Fruit fly (Drosophila melanogaster) whole organism, embryonic: ENCODE results near the gene CG14805.
A peak's percentile ranks its signal among the peaks of the same experiment; 100 is the strongest.

Experiments
- Atf6 ChIP-seq: fragments of 200-800 bp; sonication (Bioruptor generic); IDR thresholded peaks from 2 replicates; pipeline ENCODE4 v1.3.6; 2022; ENCODE audit warnings: missing biosample characterization, missing genetic modification characterization
- Bdp1 ChIP-seq: fragments of 200-800 bp; sonication (Bioruptor generic); optimal IDR thresholded peaks from 3 replicates; lab custom pipeline; 2016; ENCODE audit warnings: missing biosample characterization, missing genetic modification characterization
- CG10209 ChIP-seq: fragments of 200-800 bp; sonication (Bioruptor generic); optimal IDR thresholded peaks from 3 replicates; lab custom pipeline; 2017; ENCODE audit warnings: missing biosample characterization, mild to moderate bottlenecking, missing genetic modification characterization, missing genetic modification reagents
- CG11723 ChIP-seq: fragments of 200-800 bp; sonication (Bioruptor generic); optimal IDR thresholded peaks from 2 replicates; lab custom pipeline; 2017; ENCODE audit warnings: missing biosample characterization, mild to moderate bottlenecking, missing genetic modification characterization
- CG12391 ChIP-seq: fragments of 200-800 bp; sonication (Bioruptor generic); optimal IDR thresholded peaks from 3 replicates; lab custom pipeline; 2018; ENCODE audit warnings: missing biosample characterization, mild to moderate bottlenecking, missing genetic modification characterization, moderate library complexity
- CG12769 ChIP-seq: fragments of 200-800 bp; sonication (Bioruptor generic); optimal IDR thresholded peaks from 2 replicates; lab custom pipeline; 2019; ENCODE audit warnings: missing biosample characterization, mild to moderate bottlenecking, missing genetic modification characterization, moderate library complexity
- CG13287 ChIP-seq: fragments of 200-800 bp; sonication (Bioruptor generic); IDR thresholded peaks from 2 replicates; pipeline ENCODE4 v1.3.6; 2022; ENCODE audit warnings: missing biosample characterization, missing genetic modification characterization; ENCODE audit not compliant: partially characterized antibody
- CG13296 ChIP-seq: fragments of 200-800 bp; sonication (Bioruptor generic); optimal IDR thresholded peaks from 3 replicates; lab custom pipeline; 2018; ENCODE audit warnings: missing biosample characterization, mild to moderate bottlenecking, missing genetic modification characterization
- CG1647 ChIP-seq: fragments of 200-800 bp; sonication (Bioruptor generic); optimal IDR thresholded peaks from 3 replicates; lab custom pipeline; 2016; ENCODE audit warnings: missing biosample characterization, missing genetic modification characterization
- CG1792 ChIP-seq: fragments of 200-800 bp; sonication (Bioruptor generic); optimal IDR thresholded peaks from 2 replicates; lab custom pipeline; 2016; ENCODE audit warnings: missing biosample characterization, missing genetic modification characterization
- CG18619 ChIP-seq: fragments of 200-800 bp; sonication (Bioruptor generic); optimal IDR thresholded peaks from 3 replicates; lab custom pipeline; 2017; ENCODE audit warnings: missing biosample characterization, mild to moderate bottlenecking, missing genetic modification characterization
- CG2202 ChIP-seq: fragments of 200-800 bp; sonication (Bioruptor generic); optimal IDR thresholded peaks from 2 replicates; lab custom pipeline; 2018; ENCODE audit warnings: missing biosample characterization, mild to moderate bottlenecking, missing genetic modification characterization
- CG30020 ChIP-seq: fragments of 200-800 bp; optimal IDR thresholded peaks from 2 replicates; lab custom pipeline; 2019; ENCODE audit warnings: missing biosample characterization, mild to moderate bottlenecking, missing genetic modification characterization, moderate library complexity
- CG30403 ChIP-seq: fragments of 200-800 bp; sonication (Bioruptor generic); optimal IDR thresholded peaks from 3 replicates; lab custom pipeline; 2016; ENCODE audit warnings: missing biosample characterization, missing genetic modification characterization
- CG32772 ChIP-seq: fragments of 200-800 bp; sonication (Bioruptor generic); IDR thresholded peaks from 2 replicates; pipeline ENCODE4 v1.3.6; 2022; ENCODE audit warnings: missing biosample characterization, missing genetic modification characterization
- CG33213 ChIP-seq: fragments of 200-800 bp; sonication (Bioruptor generic); optimal IDR thresholded peaks from 3 replicates; lab custom pipeline; 2016; ENCODE audit warnings: missing biosample characterization, missing genetic modification characterization
- CG34376 ChIP-seq: fragments of 200-800 bp; sonication (Bioruptor generic); optimal IDR thresholded peaks from 2 replicates; lab custom pipeline; 2018; ENCODE audit warnings: missing biosample characterization, mild to moderate bottlenecking, missing genetic modification characterization
- CG3995 ChIP-seq: fragments of 200-800 bp; sonication (Bioruptor generic); optimal IDR thresholded peaks from 3 replicates; lab custom pipeline; 2016; ENCODE audit warnings: missing biosample characterization, missing genetic modification characterization
- CG5245 ChIP-seq: fragments of 200-800 bp; sonication (Bioruptor generic); optimal IDR thresholded peaks from 3 replicates; lab custom pipeline; 2016; ENCODE audit warnings: missing biosample characterization, missing genetic modification characterization
- CG6854 ChIP-seq: fragments of 200-800 bp; sonication (Bioruptor generic); optimal IDR thresholded peaks from 3 replicates; lab custom pipeline; 2017; ENCODE audit warnings: missing biosample characterization, mild to moderate bottlenecking, missing genetic modification characterization
- CG7372 ChIP-seq: fragments of 200-800 bp; sonication (Bioruptor generic); IDR thresholded peaks from 2 replicates; pipeline ENCODE4 v1.3.6; 2022; ENCODE audit warnings: missing biosample characterization, missing genetic modification characterization
- Dad ChIP-seq: fragments of 200-800 bp; sonication (Bioruptor generic); optimal IDR thresholded peaks from 3 replicates; lab custom pipeline; 2016; ENCODE audit warnings: missing biosample characterization, missing genetic modification characterization
- Dfd ChIP-seq, 2 experiments: fragments of >200 bp; optimal IDR thresholded peaks; 2 replicates each; lab custom pipeline; 2017; ENCODE audit warnings: missing biosample characterization in 2 of 2, missing genetic modification characterization in 2 of 2
- Dll ChIP-seq: fragments of 200-800 bp; sonication (Bioruptor generic); IDR thresholded peaks from 4 replicates; pipeline ENCODE4 v1.3.6; 2022; ENCODE audit warnings: missing biosample characterization, missing genetic modification characterization; ENCODE audit not compliant: partially characterized antibody
- Doc3 ChIP-seq: fragments of 200-800 bp; sonication (Bioruptor generic); IDR thresholded peaks from 3 replicates; pipeline ENCODE4 v1.3.6; 2022; ENCODE audit warnings: missing biosample characterization, missing genetic modification characterization; ENCODE audit not compliant: partially characterized antibody
- ERR ChIP-seq: fragments of 200-800 bp; sonication (Bioruptor generic); optimal IDR thresholded peaks from 2 replicates; lab custom pipeline; 2016; ENCODE audit warnings: missing biosample characterization, missing genetic modification characterization
- HLH3B ChIP-seq: fragments of 200-800 bp; sonication (Bioruptor generic); IDR thresholded peaks from 2 replicates; pipeline ENCODE4 v1.3.6; 2022; ENCODE audit warnings: missing biosample characterization, missing genetic modification characterization
- HLH4C ChIP-seq: fragments of 200-800 bp; sonication (Bioruptor generic); IDR thresholded peaks from 3 replicates; pipeline ENCODE4 v1.3.6; 2022; ENCODE audit warnings: missing biosample characterization, missing genetic modification characterization; ENCODE audit not compliant: partially characterized antibody
- Hmx ChIP-seq: fragments of 200-800 bp; sonication (Bioruptor generic); optimal IDR thresholded peaks from 2 replicates; lab custom pipeline; 2016; ENCODE audit warnings: missing biosample characterization, missing genetic modification characterization
- Hr78 ChIP-seq, 2 experiments: fragments of 200-800 bp in 1 of 2; fragments of >200 bp in 1 of 2; sonication (Bioruptor generic) in 1 of 2; optimal IDR thresholded peaks; 2 replicates each; lab custom pipeline; 2017 to 2019; ENCODE audit warnings: missing biosample characterization in 2 of 2, missing genetic modification characterization in 2 of 2, mild to moderate bottlenecking in 1 of 2, moderate library complexity in 1 of 2
- Lpt ChIP-seq: fragments of >200 bp; optimal IDR thresholded peaks from 2 replicates; lab custom pipeline; 2018; ENCODE audit warnings: missing biosample characterization, missing genetic modification characterization
- Mad ChIP-seq: fragments of 200-800 bp; sonication (Bioruptor generic); optimal IDR thresholded peaks from 2 replicates; lab custom pipeline; 2016; ENCODE audit warnings: missing biosample characterization, missing genetic modification characterization
- NK7.1 ChIP-seq: fragments of 200-800 bp; sonication (Bioruptor generic); optimal IDR thresholded peaks from 3 replicates; lab custom pipeline; 2016; ENCODE audit warnings: missing biosample characterization, missing genetic modification characterization
- Nf-YC ChIP-seq: fragments of 200-800 bp; optimal IDR thresholded peaks from 3 replicates; lab custom pipeline; 2019; ENCODE audit warnings: missing biosample characterization, mild to moderate bottlenecking, missing genetic modification characterization, moderate library complexity
- cad ChIP-seq: fragments of >200 bp; optimal IDR thresholded peaks from 2 replicates; lab custom pipeline; 2017; ENCODE audit warnings: missing biosample characterization, missing genetic modification characterization
- cas ChIP-seq: fragments of 200-800 bp; sonication (Bioruptor generic); IDR thresholded peaks from 2 replicates; pipeline ENCODE4 v1.3.6; 2022; ENCODE audit warnings: missing biosample characterization, missing genetic modification characterization
- crol ChIP-seq: fragments of 200-800 bp; sonication (Bioruptor generic); IDR thresholded peaks from 2 replicates; pipeline ENCODE4 v1.3.6; 2022; ENCODE audit warnings: missing biosample characterization, missing genetic modification characterization
- danr ChIP-seq: fragments of 200-800 bp; sonication (Bioruptor generic); IDR thresholded peaks from 2 replicates; pipeline ENCODE4 v1.3.6; 2022; ENCODE audit warnings: missing biosample characterization, missing genetic modification characterization
- eyg ChIP-seq: fragments of 200-800 bp; sonication (Bioruptor generic); optimal IDR thresholded peaks from 3 replicates; lab custom pipeline; 2016; ENCODE audit warnings: missing biosample characterization, missing genetic modification characterization
- ftz-f1 ChIP-seq: fragments of 200-800 bp; sonication (Bioruptor generic); optimal IDR thresholded peaks from 2 replicates; lab custom pipeline; 2016; ENCODE audit warnings: missing biosample characterization, missing genetic modification characterization
- gcm2 ChIP-seq: fragments of 200-800 bp; sonication (Bioruptor generic); optimal IDR thresholded peaks from 2 replicates; lab custom pipeline; 2016; ENCODE audit warnings: missing biosample characterization, missing genetic modification characterization
- grau ChIP-seq: fragments of 200-800 bp; optimal IDR thresholded peaks from 3 replicates; lab custom pipeline; 2019; ENCODE audit warnings: missing biosample characterization, mild to moderate bottlenecking, missing genetic modification characterization, moderate library complexity
- her ChIP-seq: fragments of 200-800 bp; sonication (Bioruptor generic); optimal IDR thresholded peaks from 2 replicates; lab custom pipeline; 2016; ENCODE audit warnings: missing biosample characterization, missing genetic modification characterization
- jumu ChIP-seq: fragments of 200-800 bp; sonication (Bioruptor generic); optimal IDR thresholded peaks from 3 replicates; lab custom pipeline; 2016; ENCODE audit warnings: missing biosample characterization, missing genetic modification characterization
- knrl ChIP-seq: fragments of 200-800 bp; sonication (Bioruptor generic); IDR thresholded peaks from 3 replicates; pipeline ENCODE4 v1.3.6; 2022; ENCODE audit warnings: missing biosample characterization, missing genetic modification characterization; ENCODE audit not compliant: partially characterized antibody
- pum ChIP-seq: fragments of 200-800 bp; sonication (Bioruptor generic); optimal IDR thresholded peaks from 2 replicates; lab custom pipeline; 2016; ENCODE audit warnings: missing biosample characterization, missing genetic modification characterization
- sob ChIP-seq: fragments of 200-800 bp; sonication (Bioruptor generic); IDR thresholded peaks from 2 replicates; pipeline ENCODE4 v1.3.6; 2022; ENCODE audit warnings: missing biosample characterization, missing genetic modification characterization
- sr ChIP-seq: fragments of 200-800 bp; sonication (Bioruptor generic); IDR thresholded peaks from 3 replicates; pipeline ENCODE4 v1.3.6; 2022; ENCODE audit warnings: missing biosample characterization, missing genetic modification characterization
- ssp ChIP-seq: fragments of 200-800 bp; sonication (Bioruptor generic); IDR thresholded peaks from 2 replicates; pipeline ENCODE4 v1.3.6; 2022; ENCODE audit warnings: missing biosample characterization, missing genetic modification characterization
- vfl ChIP-seq: fragments of 200-800 bp; sonication (Bioruptor generic); optimal IDR thresholded peaks from 2 replicates; lab custom pipeline; 2016; ENCODE audit warnings: missing biosample characterization, missing genetic modification characterization
- zen ChIP-seq: fragments of 200-800 bp; sonication (Bioruptor generic); optimal IDR thresholded peaks from 3 replicates; lab custom pipeline; 2018; ENCODE audit warnings: missing biosample characterization, mild to moderate bottlenecking, missing genetic modification characterization, moderate library complexity

CG14805 gene

dm6 chrX:1879606-1880110 is 2.5 kb downstream of the CG14805 start, which contains the start of gene CG14818 (continued):
- TF ChIP-seq pum (GFP tag; lab: Kevin White, UChicago), result peak; percentile 72
- peak; percentile 92 for TF ChIP-seq Doc3 (GFP tag; lab: Robert Waterston, UW)
- peak; percentile 51 for TF ChIP-seq grau (tag; lab: Kevin White, UChicago)
- peak; percentile 65 for TF ChIP-seq ssp (GFP tag; lab: Robert Waterston, UW)
- peak; percentile 23 for TF ChIP-seq CG5245 (GFP tag; lab: Kevin White, UChicago)
- peak; percentile 49 for TF ChIP-seq CG18619 (GFP tag; lab: Kevin White, UChicago)
- TF ChIP-seq HLH4C (GFP tag; lab: Robert Waterston, UW), result peak; percentile 80
- TF ChIP-seq Hr78 (GFP tag; optimal IDR thresholded peaks at IDR 0.05; lab: Kevin White, UChicago), result peak in 1 of 2 experiments; percentile 62
- TF ChIP-seq CG7372, result peak; percentile 56
- peak; percentile 72 for TF ChIP-seq CG32772 (GFP tag; lab: Robert Waterston, UW)
- TF ChIP-seq CG6854 (GFP tag; lab: Kevin White, UChicago), result no peak
- TF ChIP-seq crol, result no peak
- TF ChIP-seq vfl (GFP tag; lab: Kevin White, UChicago), result peak; percentile 43
- peak; percentile 6 for TF ChIP-seq gcm2 (GFP tag; lab: Kevin White, UChicago)
- peak; percentile 53 for TF ChIP-seq Mad (GFP tag; lab: Kevin White, UChicago)
- peak; percentile 47 for TF ChIP-seq Bdp1
- TF ChIP-seq sr (GFP tag; lab: Robert Waterston, UW), result no peak
- peak; percentile 27 for TF ChIP-seq NK7.1 (GFP tag; lab: Kevin White, UChicago)
- TF ChIP-seq CG12391 (tag; lab: Kevin White, UChicago), result peak; percentile 61
- TF ChIP-seq Dfd (GFP tag; optimal IDR thresholded peaks at IDR 0.05; lab: Kevin White, UChicago), result no peak
- no peak for TF ChIP-seq cad (GFP tag; lab: Kevin White, UChicago)
- peak; percentile 66 for TF ChIP-seq HLH3B
- TF ChIP-seq Hmx (GFP tag; lab: Kevin White, UChicago), result no peak
- peak; percentile 56 for TF ChIP-seq CG10209 (GFP tag; lab: Kevin White, UChicago)
- TF ChIP-seq sob, result peak; percentile 75
- TF ChIP-seq CG13287 (GFP tag; lab: Robert Waterston, UW), result peak; percentile 87
- TF ChIP-seq CG13296 (GFP tag; lab: Kevin White, UChicago), result peak; percentile 32
- TF ChIP-seq Atf6 (GFP tag; lab: Robert Waterston, UW), result peak; percentile 59; the same call in 1 of the 2 replicates
- peak; percentile 30 for TF ChIP-seq CG34376 (GFP tag; lab: Kevin White, UChicago)
- TF ChIP-seq CG33213 (GFP tag; lab: Kevin White, UChicago), result peak; percentile 70
- TF ChIP-seq CG11723 (GFP tag; lab: Kevin White, UChicago), result no peak
- TF ChIP-seq eyg, result peak; percentile 19
- TF ChIP-seq danr, result peak; percentile 38; the same call in 1 of the 2 replicates
- TF ChIP-seq cas (GFP tag; lab: Robert Waterston, UW), result peak; percentile 51; the same call in 1 of the 2 replicates
- no peak for TF ChIP-seq CG30020 (tag; lab: Kevin White, UChicago)
- TF ChIP-seq Lpt, result no peak
- TF ChIP-seq Dll (GFP tag; lab: Robert Waterston, UW), result peak; percentile 95
- peak; percentile 36 for TF ChIP-seq her (GFP tag; lab: Kevin White, UChicago)
- TF ChIP-seq CG3995 (GFP tag; lab: Kevin White, UChicago), result peak; percentile 63
- TF ChIP-seq ftz-f1, result no peak
- no peak for TF ChIP-seq CG2202 (tag; lab: Kevin White, UChicago)
- peak; percentile 52 for TF ChIP-seq CG1647
- TF ChIP-seq ERR (GFP tag; lab: Kevin White, UChicago), result peak; percentile 28
- peak; percentile 90 for TF ChIP-seq Nf-YC (tag; lab: Kevin White, UChicago)
- TF ChIP-seq CG1792 (GFP tag; lab: Kevin White, UChicago), result peak; percentile 27
- no peak for TF ChIP-seq Dad (GFP tag; lab: Kevin White, UChicago)
- peak; percentile 89 for TF ChIP-seq knrl
- no peak for TF ChIP-seq CG12769 (tag; lab: Kevin White, UChicago)
- TF ChIP-seq CG30403, result peak; percentile 53
- TF ChIP-seq jumu (GFP tag; lab: Kevin White, UChicago), result peak; percentile 54
- TF ChIP-seq zen (tag; lab: Kevin White, UChicago), result peak; percentile 20
